Fruit fly (Drosophila melanogaster): ENCODE data around the gene CG7099.
A peak's percentile ranks its signal among the peaks of the same experiment; 100 is the strongest.

CG7099 gene

DNA sequence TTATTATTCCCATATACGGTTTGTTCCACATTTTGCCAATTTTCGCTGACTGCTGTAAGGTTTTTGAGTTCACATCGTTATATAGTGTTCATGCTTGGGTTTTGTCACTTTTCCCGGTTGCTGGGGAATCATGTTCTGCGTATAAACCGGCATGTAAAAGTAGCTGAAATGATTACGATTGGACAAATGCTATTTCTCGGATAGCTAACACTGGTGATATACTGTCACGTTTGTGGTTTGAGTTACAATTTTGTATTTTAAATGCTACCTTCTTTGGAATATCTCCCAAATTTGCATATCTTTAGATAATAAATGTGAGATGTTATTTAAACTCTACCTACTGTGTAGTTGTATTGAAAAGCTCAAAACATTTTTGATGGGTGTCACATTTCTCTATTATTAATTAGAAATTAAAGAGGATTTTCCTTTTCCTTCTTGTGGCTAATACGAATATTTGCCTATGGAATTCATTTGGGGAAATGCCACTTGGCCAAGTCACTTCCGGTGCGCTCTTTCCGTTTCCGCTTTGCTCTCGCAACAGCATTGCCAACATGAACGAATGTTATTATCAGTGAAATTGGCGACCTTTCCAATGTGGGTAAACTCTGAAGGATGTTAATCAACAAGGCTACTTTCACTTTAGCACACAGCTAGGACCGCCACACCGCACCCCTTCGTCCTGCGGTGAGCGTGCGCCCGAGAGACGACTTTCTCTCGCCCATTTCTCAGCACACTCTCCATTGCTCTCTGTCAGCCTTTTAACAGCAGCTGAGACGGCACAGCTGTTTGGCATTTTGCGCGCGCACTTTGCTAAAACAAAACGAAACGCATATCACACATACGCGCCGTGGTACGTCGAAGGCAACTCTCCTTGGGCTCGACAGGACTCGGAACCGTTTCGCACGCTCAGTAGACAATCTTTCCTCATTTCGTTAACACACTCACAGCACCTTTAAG is 27.4 kb downstream of the CG7099 start, which contains the start of the genes CG16956, CG42784 and CG43850 (continued):
- TF ChIP-seq CG10979 (tag; optimal IDR thresholded peaks at IDR 0.05) (no peak), CG8281 (tag; optimal IDR thresholded peaks at IDR 0.05) (peak; percentile 11), pros (GFP tag; optimal IDR thresholded peaks at IDR 0.05) (no peak), CG10147 (GFP tag; optimal IDR thresholded peaks at IDR 0.05) (peak; percentile 56), Hand (GFP tag; optimal IDR thresholded peaks at IDR 0.05) (peak; percentile 88), sens (GFP tag) (peak; percentile 82), row (GFP tag; IDR thresholded peaks at IDR 0.05) (no peak), H2.0 (GFP tag; IDR thresholded peaks at IDR 0.05) (no peak), Mad (GFP tag; optimal IDR thresholded peaks at IDR 0.05) (peak; percentile 35), CG10209 (GFP tag; optimal IDR thresholded peaks at IDR 0.05) (peak; percentile 45), sisA (GFP tag; IDR thresholded peaks at IDR 0.05) (no peak), kni (GFP tag; optimal IDR thresholded peaks at IDR 0.05) (no peak), CG9797 (GFP tag; optimal IDR thresholded peaks at IDR 0.05) (no peak), CG2129 (GFP tag; IDR thresholded peaks at IDR 0.05; ENCODE audit: partially characterized antibody) (no peak), CG14860 (GFP tag; IDR thresholded peaks at IDR 0.05; ENCODE audit: partially characterized antibody) (no peak), CG14710 (tag; optimal IDR thresholded peaks at IDR 0.05) (no peak), zen2 (GFP tag; IDR thresholded peaks at IDR 0.05; ENCODE audit: partially characterized antibody) (no peak), CG31388 (GFP tag; optimal IDR thresholded peaks at IDR 0.05) (no peak), ci (GFP tag; IDR thresholded peaks at IDR 0.05) (peak; percentile 85), bbx (GFP tag; IDR thresholded peaks at IDR 0.05; ENCODE audit: partially characterized antibody) (no peak), Dfd (GFP tag; optimal IDR thresholded peaks at IDR 0.05) (no peak), Atf-2 (GFP tag; optimal IDR thresholded peaks at IDR 0.05) (no peak), amos (GFP tag; IDR thresholded peaks at IDR 0.05; ENCODE audit: partially characterized antibody) (no peak; the same call in 1 of the 2 replicates), zfh1 (GFP tag; IDR thresholded peaks at IDR 0.05) (no peak), Jarid2 (GFP tag; optimal IDR thresholded peaks at IDR 0.05) (peak; percentile 17), trem (tag; optimal IDR thresholded peaks at IDR 0.05) (no peak), CG10959 (GFP tag; IDR thresholded peaks at IDR 0.05) (no peak), CG3281 (GFP tag; optimal IDR thresholded peaks at IDR 0.05) (peak; percentile 89), disco-r (GFP tag; optimal IDR thresholded peaks at IDR 0.05) (peak; percentile 5), zfh2 (GFP tag; optimal IDR thresholded peaks at IDR 0.05) (no peak), bsh (GFP tag; optimal IDR thresholded peaks at IDR 0.05) (no peak), oc (tag; optimal IDR thresholded peaks at IDR 0.05) (no peak), CG33213 (GFP tag; optimal IDR thresholded peaks at IDR 0.05) (peak; percentile 30), CG3995 (GFP tag; optimal IDR thresholded peaks at IDR 0.05) (no peak), CG30403 (GFP tag; optimal IDR thresholded peaks at IDR 0.05) (no peak), NFAT (GFP tag; IDR thresholded peaks at IDR 0.05) (peak; percentile 33; the same call in 1 of the 2 replicates), CG15696 (tag; optimal IDR thresholded peaks at IDR 0.05) (no peak), Awh (GFP tag; IDR thresholded peaks at IDR 0.05) (no peak), CG10321 (GFP tag; IDR thresholded peaks at IDR 0.05) (no peak; the same call in 1 of the 2 replicates), CG1792 (GFP tag; optimal IDR thresholded peaks at IDR 0.05) (no peak), CG13123 (GFP tag; optimal IDR thresholded peaks at IDR 0.05) (no peak), prd (optimal IDR thresholded peaks at IDR 0.05) (no peak), prd (GFP tag; IDR thresholded peaks at IDR 0.05) (no peak), CG4404 (GFP tag; IDR thresholded peaks at IDR 0.05) (no peak), CG14441 (GFP tag; IDR thresholded peaks at IDR 0.05) (0 out of 2 replicates have a peak, but pooled peaks have one; percentile 11), dm (GFP tag; optimal IDR thresholded peaks at IDR 0.05) (no peak), scrt (GFP tag; optimal IDR thresholded peaks at IDR 0.05) (peak; percentile 78), CG18619 (GFP tag; optimal IDR thresholded peaks at IDR 0.05) (peak; percentile 69), Med (GFP tag) (peak; percentile 92)

Measured in whole organism, embryonic.